Fruit fly (Drosophila melanogaster) whole organism, embryonic: ENCODE data around the gene CG15012.

Source experiments
- CG11085 ChIP-seq: fragments of 200-800 bp; sonication (Bioruptor generic); IDR thresholded peaks from 2 replicates; pipeline ENCODE4 v1.3.6; 2022; ENCODE audit warnings: missing biosample characterization, missing genetic modification characterization
- CG11093 ChIP-seq: fragments of 200-800 bp; sonication (Bioruptor generic); IDR thresholded peaks from 3 replicates; pipeline ENCODE4 v1.3.6; 2022; ENCODE audit warnings: missing biosample characterization, missing genetic modification characterization
- CG11560 ChIP-seq: fragments of 200-800 bp; sonication (Bioruptor generic); IDR thresholded peaks from 3 replicates; pipeline ENCODE4 v1.3.6; 2022; ENCODE audit warnings: missing biosample characterization, missing genetic modification characterization
- CG11695 ChIP-seq: fragments of 200-800 bp; sonication (Bioruptor generic); IDR thresholded peaks from 3 replicates; pipeline ENCODE4 v1.3.6; 2022; ENCODE audit warnings: missing biosample characterization, missing genetic modification characterization
- CG13424 ChIP-seq: fragments of 200-800 bp; sonication (Bioruptor generic); optimal IDR thresholded peaks from 2 replicates; lab custom pipeline; 2019; ENCODE audit warnings: missing biosample characterization, mild to moderate bottlenecking, missing genetic modification characterization, moderate library complexity
- CG13775 ChIP-seq: fragments of 200-800 bp; sonication (Bioruptor generic); optimal IDR thresholded peaks from 3 replicates; lab custom pipeline; 2017; ENCODE audit warnings: missing biosample characterization, mild to moderate bottlenecking, missing genetic modification characterization
- CG14050 ChIP-seq: fragments of 200-800 bp; sonication (Bioruptor generic); IDR thresholded peaks from 3 replicates; pipeline ENCODE4 v1.3.6; 2022; ENCODE audit warnings: missing biosample characterization, missing genetic modification characterization
- CG14965 ChIP-seq: fragments of 200-800 bp; sonication (Bioruptor generic); optimal IDR thresholded peaks from 2 replicates; lab custom pipeline; 2016; ENCODE audit warnings: missing biosample characterization, missing genetic modification characterization, borderline replicate concordance
- CG15479 ChIP-seq: fragments of 200-800 bp; sonication (Bioruptor generic); optimal IDR thresholded peaks from 3 replicates; lab custom pipeline; 2019; ENCODE audit warnings: missing biosample characterization, mild to moderate bottlenecking, missing genetic modification characterization, moderate library complexity
- CG16863 ChIP-seq: fragments of 200-800 bp; sonication (Bioruptor generic); optimal IDR thresholded peaks from 3 replicates; lab custom pipeline; 2016; ENCODE audit warnings: missing biosample characterization, missing genetic modification characterization
- CG17361 ChIP-seq: fragments of 200-800 bp; sonication (Bioruptor generic); IDR thresholded peaks from 3 replicates; pipeline ENCODE4 v1.3.6; 2022; ENCODE audit warnings: missing biosample characterization, missing genetic modification characterization
- CG17829 ChIP-seq: fragments of 200-800 bp; optimal IDR thresholded peaks from 2 replicates; lab custom pipeline; 2019; ENCODE audit warnings: missing biosample characterization, mild to moderate bottlenecking, missing genetic modification characterization, moderate library complexity
- CG2116 ChIP-seq: fragments of 200-800 bp; sonication (Bioruptor generic); optimal IDR thresholded peaks from 3 replicates; lab custom pipeline; 2018; ENCODE audit warnings: missing biosample characterization, mild to moderate bottlenecking, missing genetic modification characterization
- CG4282 ChIP-seq: fragments of 200-800 bp; sonication (Bioruptor generic); optimal IDR thresholded peaks from 2 replicates; lab custom pipeline; 2016; ENCODE audit warnings: missing biosample characterization, missing genetic modification characterization
- CG4360 ChIP-seq: fragments of 200-800 bp; sonication (Bioruptor generic); IDR thresholded peaks from 2 replicates; pipeline ENCODE4 v1.3.6; 2022; ENCODE audit warnings: missing biosample characterization, missing genetic modification characterization
- CG43689 ChIP-seq: fragments of 200-800 bp; sonication (Bioruptor generic); IDR thresholded peaks from 2 replicates; pipeline ENCODE4 v1.3.6; 2022; ENCODE audit warnings: missing biosample characterization, missing genetic modification characterization
- CG4617 ChIP-seq: fragments of 200-800 bp; sonication (Bioruptor generic); optimal IDR thresholded peaks from 3 replicates; lab custom pipeline; 2016; ENCODE audit warnings: missing biosample characterization, missing genetic modification characterization, borderline replicate concordance
- CG6272 ChIP-seq: fragments of 200-800 bp; sonication (Bioruptor generic); IDR thresholded peaks from 2 replicates; pipeline ENCODE4 v1.3.6; 2022; ENCODE audit warnings: missing biosample characterization, missing genetic modification characterization
- CG7786 ChIP-seq: fragments of 200-800 bp; sonication (Bioruptor generic); optimal IDR thresholded peaks from 2 replicates; lab custom pipeline; 2016; ENCODE audit warnings: missing biosample characterization, missing genetic modification characterization
- CG8089 ChIP-seq: fragments of 200-800 bp; sonication (Bioruptor generic); optimal IDR thresholded peaks from 3 replicates; lab custom pipeline; 2016; ENCODE audit warnings: missing biosample characterization, missing genetic modification characterization
- CG9797 ChIP-seq: fragments of 200-800 bp; sonication (Bioruptor generic); optimal IDR thresholded peaks from 3 replicates; lab custom pipeline; 2018; ENCODE audit warnings: missing biosample characterization, mild to moderate bottlenecking, missing genetic modification characterization
- Dbx ChIP-seq: fragments of 200-800 bp; sonication (Bioruptor generic); IDR thresholded peaks from 3 replicates; pipeline ENCODE4 v1.3.6; 2022; ENCODE audit warnings: missing biosample characterization, missing genetic modification characterization
- Dip2 ChIP-seq: fragments of 200-800 bp; sonication (Bioruptor generic); IDR thresholded peaks from 2 replicates; pipeline ENCODE4 v1.3.6; 2022; ENCODE audit warnings: missing biosample characterization, missing genetic modification characterization
- Lim3 ChIP-seq: fragments of 200-800 bp; sonication (Bioruptor generic); IDR thresholded peaks from 2 replicates; pipeline ENCODE4 v1.3.6; 2022; ENCODE audit warnings: missing biosample characterization, missing genetic modification characterization
- Mes4 ChIP-seq: fragments of 200-800 bp; sonication (Bioruptor generic); optimal IDR thresholded peaks from 2 replicates; lab custom pipeline; 2016; ENCODE audit warnings: missing biosample characterization, missing genetic modification characterization
- NC2α ChIP-seq: fragments of 200-800 bp; sonication (Bioruptor generic); optimal IDR thresholded peaks from 2 replicates; lab custom pipeline; 2016; ENCODE audit warnings: missing biosample characterization, missing genetic modification characterization
- Poxn ChIP-seq: fragments of 200-800 bp; sonication (Bioruptor generic); IDR thresholded peaks from 2 replicates; pipeline ENCODE4 v1.3.6; 2022; ENCODE audit warnings: missing biosample characterization, missing genetic modification characterization
- Sox100B ChIP-seq: fragments of 200-800 bp; sonication (Bioruptor generic); optimal IDR thresholded peaks from 3 replicates; lab custom pipeline; 2018; ENCODE audit warnings: missing biosample characterization, mild to moderate bottlenecking, missing genetic modification characterization
- Sox102F ChIP-seq: fragments of 200-800 bp; sonication (Bioruptor generic); optimal IDR thresholded peaks from 2 replicates; lab custom pipeline; 2018; ENCODE audit warnings: missing biosample characterization, mild to moderate bottlenecking, missing genetic modification characterization, moderate library complexity
- Spps ChIP-seq: fragments of 200-800 bp; sonication (Bioruptor generic); optimal IDR thresholded peaks from 2 replicates; lab custom pipeline; 2018; ENCODE audit warnings: missing biosample characterization, mild to moderate bottlenecking, missing genetic modification characterization
- Xrp1 ChIP-seq: fragments of 200-800 bp; sonication (Bioruptor generic); IDR thresholded peaks from 2 replicates; pipeline ENCODE4 v1.3.6; 2022; ENCODE audit warnings: missing biosample characterization, missing genetic modification characterization
- amos ChIP-seq: fragments of 200-800 bp; sonication (Bioruptor generic); IDR thresholded peaks from 2 replicates; pipeline ENCODE4 v1.3.6; 2022; ENCODE audit warnings: missing biosample characterization, missing genetic modification characterization; ENCODE audit not compliant: partially characterized antibody
- bbx ChIP-seq: fragments of 200-800 bp; sonication (Bioruptor generic); IDR thresholded peaks from 2 replicates; pipeline ENCODE4 v1.3.6; 2022; ENCODE audit warnings: missing biosample characterization, missing genetic modification characterization; ENCODE audit not compliant: partially characterized antibody
- bsh ChIP-seq, 2 experiments: fragments of 200-800 bp; sonication (Bioruptor generic); optimal IDR thresholded peaks; 2 replicates each; lab custom pipeline; 2017 to 2018; ENCODE audit warnings: mild to moderate bottlenecking in 2 of 2, missing biosample characterization in 2 of 2, missing genetic modification characterization in 2 of 2, moderate library complexity in 1 of 2
- cad ChIP-seq: fragments of >200 bp; optimal IDR thresholded peaks from 2 replicates; lab custom pipeline; 2017; ENCODE audit warnings: missing biosample characterization, missing genetic modification characterization
- emc ChIP-seq: fragments of 200-800 bp; sonication (Bioruptor generic); optimal IDR thresholded peaks from 2 replicates; lab custom pipeline; 2016; ENCODE audit warnings: missing biosample characterization, missing genetic modification characterization
- hb ChIP-seq: fragments of 200-800 bp; sonication (Bioruptor generic); IDR thresholded peaks from 3 replicates; pipeline ENCODE4 v1.3.6; 2022; ENCODE audit warnings: missing biosample characterization, missing genetic modification characterization; ENCODE audit not compliant: partially characterized antibody
- jumu ChIP-seq: fragments of 200-800 bp; sonication (Bioruptor generic); optimal IDR thresholded peaks from 3 replicates; lab custom pipeline; 2016; ENCODE audit warnings: missing biosample characterization, missing genetic modification characterization
- knrl ChIP-seq: fragments of 200-800 bp; sonication (Bioruptor generic); IDR thresholded peaks from 3 replicates; pipeline ENCODE4 v1.3.6; 2022; ENCODE audit warnings: missing biosample characterization, missing genetic modification characterization; ENCODE audit not compliant: partially characterized antibody
- lbe ChIP-seq: fragments of 200-800 bp; sonication (Bioruptor generic); optimal IDR thresholded peaks from 2 replicates; lab custom pipeline; 2016; ENCODE audit warnings: missing biosample characterization, mild to moderate bottlenecking, missing genetic modification characterization
- lov ChIP-seq, 2 experiments: fragments of 200-800 bp in 1 of 2; fragments of >200 bp in 1 of 2; sonication (Bioruptor generic) in 1 of 2; IDR thresholded peaks in 1 of 2; optimal IDR thresholded peaks in 1 of 2; 2 replicates in 1 of 2; 3 replicates in 1 of 2; pipeline versions ENCODE4 v1.3.6 to Lab custom; 2017 to 2022; ENCODE audit warnings: missing biosample characterization in 1 of 2, missing genetic modification characterization in 1 of 2
- luna ChIP-seq: fragments of 200-800 bp; sonication (Bioruptor generic); optimal IDR thresholded peaks from 2 replicates; lab custom pipeline; 2016; ENCODE audit warnings: missing biosample characterization, missing genetic modification characterization
- onecut ChIP-seq: fragments of 200-800 bp; sonication (Bioruptor generic); IDR thresholded peaks from 2 replicates; pipeline ENCODE4 v1.3.6; 2022; ENCODE audit warnings: missing biosample characterization, missing genetic modification characterization
- org-1 ChIP-seq: fragments of 200-800 bp; sonication (Bioruptor generic); optimal IDR thresholded peaks from 2 replicates; lab custom pipeline; 2017; ENCODE audit warnings: missing biosample characterization, missing genetic modification characterization
- pb ChIP-seq: fragments of 200-800 bp; sonication (Bioruptor generic); optimal IDR thresholded peaks from 3 replicates; lab custom pipeline; 2016; ENCODE audit warnings: missing biosample characterization, missing genetic modification characterization
- stc ChIP-seq: fragments of 200-800 bp; sonication (Bioruptor generic); IDR thresholded peaks from 2 replicates; pipeline ENCODE4 v1.3.6; 2022; ENCODE audit warnings: missing biosample characterization, missing genetic modification characterization
- tna ChIP-seq: fragments of 200-800 bp; sonication (Bioruptor generic); IDR thresholded peaks from 2 replicates; pipeline ENCODE4 v1.3.6; 2022; ENCODE audit warnings: missing biosample characterization, missing genetic modification characterization; ENCODE audit not compliant: partially characterized antibody
- trh ChIP-seq: fragments of 200-800 bp; sonication (Bioruptor generic); optimal IDR thresholded peaks from 2 replicates; lab custom pipeline; 2016; ENCODE audit warnings: missing biosample characterization, missing genetic modification characterization
- zfh2 ChIP-seq: fragments of 200-800 bp; sonication (Bioruptor generic); optimal IDR thresholded peaks from 2 replicates; lab custom pipeline; 2016; ENCODE audit warnings: missing biosample characterization, missing genetic modification characterization

Gene CG15012

DNA sequence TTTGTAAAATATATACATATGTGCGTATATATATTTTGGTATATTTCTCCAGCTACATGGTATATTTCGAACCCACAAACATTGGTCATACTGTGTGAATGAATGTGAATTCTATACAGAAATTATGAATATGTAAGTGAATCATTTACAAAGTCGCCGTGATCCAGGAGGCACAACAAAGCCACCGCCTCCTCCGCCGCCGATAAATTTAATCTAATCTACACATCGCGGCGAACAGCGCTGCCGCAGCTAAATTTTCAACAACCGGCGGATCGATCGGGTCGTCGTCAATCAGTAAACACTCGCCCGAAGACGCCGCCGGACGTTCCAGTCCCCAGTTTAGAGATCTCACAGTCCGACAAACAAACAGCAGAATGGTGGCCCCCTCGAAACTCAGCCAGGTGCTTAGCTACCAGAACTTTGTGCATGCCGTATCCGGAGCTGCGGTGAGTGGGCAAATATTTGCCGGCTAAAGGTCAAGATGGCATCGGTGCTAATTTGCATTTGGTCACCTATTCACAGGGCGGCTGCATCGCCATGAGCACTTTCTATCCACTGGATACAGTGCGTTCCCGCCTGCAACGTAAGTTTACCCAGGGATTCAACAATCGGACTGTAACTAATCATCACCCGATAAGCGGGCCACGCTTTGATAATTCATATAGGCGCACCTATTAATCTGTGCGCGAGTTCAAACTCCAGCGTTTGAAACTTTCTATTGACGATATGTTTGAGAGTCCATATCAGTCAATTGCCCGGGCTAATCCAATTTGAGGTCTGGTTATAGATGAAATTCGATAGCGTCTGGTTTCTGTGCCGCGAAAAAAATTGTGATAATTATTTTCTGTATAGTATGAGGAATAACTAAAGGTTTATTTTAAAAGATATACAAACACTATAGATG is 26.9 kb upstream of the CG15012 start, which contains the start of gene PMP34 (continued):
- TF ChIP-seq lbe = no peak
- TF ChIP-seq CG9797 (GFP tag; lab: Kevin White, UChicago) = peak; percentile 46
- no peak for TF ChIP-seq Sox100B (GFP tag; lab: Kevin White, UChicago)
- no peak for TF ChIP-seq hb
- TF ChIP-seq pb (GFP tag; lab: Kevin White, UChicago) = no peak
- TF ChIP-seq CG11085 = no peak
- peak; percentile 22; the same call in 1 of the 2 replicates for TF ChIP-seq tna (GFP tag; lab: Robert Waterston, UW)
- no peak for TF ChIP-seq CG17829 (tag; lab: Kevin White, UChicago)
- TF ChIP-seq Dip2 (GFP tag; lab: Robert Waterston, UW) = no peak
- no peak for TF ChIP-seq CG8089 (GFP tag; lab: Kevin White, UChicago)
- no peak for TF ChIP-seq CG14965
- TF ChIP-seq CG6272 = no peak
- peak; percentile 24 for TF ChIP-seq CG4617 (GFP tag; lab: Kevin White, UChicago)
- no peak for TF ChIP-seq NC2α (GFP tag; lab: Kevin White, UChicago)
- TF ChIP-seq CG14050 (GFP tag; lab: Robert Waterston, UW) = no peak
- no peak for TF ChIP-seq org-1 (GFP tag; lab: Kevin White, UChicago)
- no peak; the same call in 1 of the 2 replicates for TF ChIP-seq amos (GFP tag; lab: Robert Waterston, UW)
- no peak for TF ChIP-seq CG2116 (GFP tag; lab: Kevin White, UChicago)
- TF ChIP-seq trh (GFP tag; lab: Kevin White, UChicago) = no peak
- no peak for TF ChIP-seq CG17361
- no peak for TF ChIP-seq knrl
- TF ChIP-seq Dbx (GFP tag; lab: Robert Waterston, UW) = 0 out of 3 replicates have a peak, but pooled peaks have one; percentile 18
- no peak for TF ChIP-seq bbx
- no peak for TF ChIP-seq CG13424 (tag; lab: Kevin White, UChicago)
- TF ChIP-seq CG4282 = no peak
- TF ChIP-seq Mes4 = no peak
- TF ChIP-seq emc = no peak
- TF ChIP-seq CG16863 = no peak
- no peak for TF ChIP-seq jumu
- TF ChIP-seq stc (GFP tag; lab: Robert Waterston, UW) = no peak
- no peak for TF ChIP-seq Spps (tag; lab: Kevin White, UChicago)
- no peak for TF ChIP-seq CG11695 (GFP tag; lab: Robert Waterston, UW)
- TF ChIP-seq Poxn (GFP tag; lab: Robert Waterston, UW) = no peak
- TF ChIP-seq cad = no peak
- TF ChIP-seq Lim3 (GFP tag; lab: Robert Waterston, UW) = no peak
- TF ChIP-seq Sox102F (GFP tag; lab: Kevin White, UChicago) = no peak
- TF ChIP-seq CG11093 = no peak
- no peak for TF ChIP-seq CG7786 (GFP tag; lab: Kevin White, UChicago)
- no peak for TF ChIP-seq onecut
- TF ChIP-seq luna (GFP tag; lab: Kevin White, UChicago) = no peak
- no peak for TF ChIP-seq bsh (GFP tag; optimal IDR thresholded peaks at IDR 0.05; lab: Kevin White, UChicago)
- no peak for TF ChIP-seq CG43689 (GFP tag; lab: Robert Waterston, UW)
- TF ChIP-seq CG4360 = no peak
- no peak for TF ChIP-seq zfh2 (GFP tag; lab: Kevin White, UChicago)
- no peak for TF ChIP-seq CG15479 (GFP tag; lab: Kevin White, UChicago)
- no peak for TF ChIP-seq lov (optimal IDR thresholded peaks at IDR 0.05; lab: Kevin White, UChicago)
- TF ChIP-seq lov (GFP tag; IDR thresholded peaks at IDR 0.05; lab: Robert Waterston, UW) = no peak
- no peak for TF ChIP-seq CG13775
- TF ChIP-seq CG11560 (tag; lab: Robert Waterston, UW) = no peak
- no peak for TF ChIP-seq Xrp1 (GFP tag; lab: Robert Waterston, UW)
